Fruit fly (Drosophila melanogaster) whole organism, prepupa: ENCODE results near the gene Lcp65Ag1.

ENCODE experiments used
- CG32006 ChIP-seq: fragments of 200-800 bp; sonication (Bioruptor generic); optimal IDR thresholded peaks from 3 replicates; lab custom pipeline; 2017; ENCODE audit warnings: missing biosample characterization, mild to moderate bottlenecking, missing genetic modification characterization
- CG6854 ChIP-seq: fragments of 200-800 bp; sonication (Bioruptor generic); optimal IDR thresholded peaks from 2 replicates; lab custom pipeline; 2017; ENCODE audit warnings: missing biosample characterization, mild to moderate bottlenecking, missing genetic modification characterization
- Hr39 ChIP-seq: fragments of 200-800 bp; sonication (Bioruptor generic); optimal IDR thresholded peaks from 2 replicates; lab custom pipeline; 2016; ENCODE audit warnings: missing biosample characterization, missing genetic modification characterization
- Sox102F ChIP-seq: fragments of 200-800 bp; sonication (Bioruptor generic); optimal IDR thresholded peaks from 2 replicates; lab custom pipeline; 2016; ENCODE audit warnings: missing biosample characterization, mild to moderate bottlenecking, missing genetic modification characterization

DNA sequence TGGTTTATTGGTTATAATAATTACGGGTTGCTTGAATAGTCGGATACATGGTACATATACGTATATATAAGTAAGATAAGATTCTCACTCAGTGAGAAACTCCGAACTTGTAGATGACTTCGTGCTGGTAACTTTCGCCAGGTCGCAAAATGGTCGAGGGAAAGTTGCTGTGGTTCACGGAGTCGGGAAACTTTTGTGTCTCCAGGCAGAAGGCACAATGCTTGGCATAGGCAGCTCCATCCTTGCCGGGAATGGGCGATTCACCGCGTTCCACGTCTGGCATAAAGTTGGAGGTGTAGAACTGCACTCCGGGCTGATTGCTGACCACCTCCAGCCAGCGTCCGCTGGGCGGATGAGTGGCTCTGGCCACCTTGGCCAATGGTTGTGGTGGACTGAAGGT is 41.9 kb downstream of the Lcp65Ag1 start, which contains the start of gene CG10469:
- no peak for TF ChIP-seq Hr39 (GFP tag; lab: Kevin White, UChicago)
- no peak for TF ChIP-seq CG6854 (GFP tag; lab: Kevin White, UChicago)
- TF ChIP-seq Sox102F (GFP tag; lab: Kevin White, UChicago): no peak
- no peak for TF ChIP-seq CG32006 (GFP tag; lab: Kevin White, UChicago)
